Worm (Caenorhabditis elegans) whole organism, L2 larva: ENCODE data around the gene clec-84.

ENCODE experiments used
- ama-1 ChIP-seq: fragments of 150-350 bp; optimal IDR thresholded peaks from 2 replicates; lab custom pipeline; 2018; ENCODE audit warnings: inconsistent platforms
- blmp-1 ChIP-seq: sonication (generic microtip); optimal IDR thresholded peaks from 2 replicates; lab custom pipeline; 2017; ENCODE audit warnings: missing genetic modification characterization, mild to moderate bottlenecking, missing compliant biosample characterization, antibody characterized with exemption, moderate library complexity; ENCODE audit not compliant: insufficient read depth

- TF ChIP-seq blmp-1 (no peak), ama-1 (lab: Kevin White, UChicago) (no peak)
Observed at ce11 chrIV:2838308-2838707, 4.0 kb upstream of the clec-84 start, which contains the start of gene Y54G2A.7.
